Fruit fly (Drosophila melanogaster) whole organism, embryonic: ENCODE data around the gene dpr14.

ENCODE experiments used
- Ada2b ChIP-seq: fragments of 200-800 bp; sonication (Bioruptor generic); IDR thresholded peaks from 2 replicates; pipeline ENCODE4 v1.3.6; 2022; ENCODE audit warnings: missing biosample characterization, missing genetic modification characterization
- CG12391 ChIP-seq: fragments of 200-800 bp; sonication (Bioruptor generic); optimal IDR thresholded peaks from 3 replicates; lab custom pipeline; 2018; ENCODE audit warnings: missing biosample characterization, mild to moderate bottlenecking, missing genetic modification characterization, moderate library complexity
- CG1792 ChIP-seq: fragments of 200-800 bp; sonication (Bioruptor generic); optimal IDR thresholded peaks from 2 replicates; lab custom pipeline; 2016; ENCODE audit warnings: missing biosample characterization, missing genetic modification characterization
- CG4360 ChIP-seq: fragments of 200-800 bp; sonication (Bioruptor generic); IDR thresholded peaks from 2 replicates; pipeline ENCODE4 v1.3.6; 2022; ENCODE audit warnings: missing biosample characterization, missing genetic modification characterization
- CG8765 ChIP-seq: fragments of 200-800 bp; sonication (Bioruptor generic); IDR thresholded peaks from 2 replicates; pipeline ENCODE4 v1.3.6; 2022; ENCODE audit warnings: missing biosample characterization, missing genetic modification characterization
- CG9215 ChIP-seq: fragments of 200-800 bp; sonication (Bioruptor generic); IDR thresholded peaks from 2 replicates; pipeline ENCODE4 v1.3.6; 2022; ENCODE audit warnings: missing biosample characterization, missing genetic modification characterization
- Vsx1 ChIP-seq: fragments of 200-800 bp; sonication (Bioruptor generic); optimal IDR thresholded peaks from 2 replicates; lab custom pipeline; 2017; ENCODE audit warnings: missing biosample characterization, mild to moderate bottlenecking, missing genetic modification characterization, missing genetic modification reagents
- eve ChIP-seq, 2 experiments: fragments of >200 bp; optimal IDR thresholded peaks; 2 replicates each; lab custom pipeline; 2017; ENCODE audit warnings: missing biosample characterization in 2 of 2, missing genetic modification characterization in 2 of 2
- mirr ChIP-seq: fragments of 200-800 bp; sonication (Bioruptor generic); optimal IDR thresholded peaks from 3 replicates; lab custom pipeline; 2018; ENCODE audit warnings: missing biosample characterization, mild to moderate bottlenecking, missing genetic modification characterization
- pan ChIP-seq, 4 experiments: fragments of >200 bp in 3 of 4; fragments of 200-800 bp in 1 of 4; sonication (Bioruptor generic) in 1 of 4; optimal IDR thresholded peaks in 3 of 4; IDR thresholded peaks in 1 of 4; 2 replicates each; pipeline versions ENCODE4 v1.3.6 to Lab custom; 2017 to 2022; ENCODE audit warnings: missing biosample characterization in 2 of 4, missing genetic modification characterization in 2 of 4, mixed read lengths in 1 of 4
- sisA ChIP-seq: fragments of 200-800 bp; sonication (Bioruptor generic); IDR thresholded peaks from 2 replicates; pipeline ENCODE4 v1.3.6; 2022; ENCODE audit warnings: missing biosample characterization, missing genetic modification characterization
- tgo ChIP-seq: fragments of 200-800 bp; sonication (Bioruptor generic); IDR thresholded peaks from 3 replicates; pipeline ENCODE4 v1.3.6; 2022; ENCODE audit warnings: missing biosample characterization, missing genetic modification characterization

dm6 chrX:7909482-7909881, 1.4 kb upstream of the dpr14 start:
- TF ChIP-seq CG8765 (GFP tag; lab: Robert Waterston, UW) (no peak), CG9215 (GFP tag; lab: Robert Waterston, UW) (no peak), mirr (GFP tag; lab: Kevin White, UChicago) (no peak), tgo (GFP tag; lab: Robert Waterston, UW) (no peak), eve (GFP tag; optimal IDR thresholded peaks at IDR 0.05; lab: Kevin White, UChicago) (no peak), Vsx1 (GFP tag; lab: Kevin White, UChicago) (no peak), CG4360 (GFP tag; lab: Robert Waterston, UW) (no peak), CG1792 (no peak), pan (optimal IDR thresholded peaks at IDR 0.05; lab: Kevin White, UChicago) (no peak), pan (GFP tag; optimal IDR thresholded peaks at IDR 0.05 in 1 of 2, IDR thresholded peaks at IDR 0.05 in 1 of 2) (peak in 1 of 2 experiments; percentile 37), sisA (GFP tag; lab: Robert Waterston, UW) (peak; percentile 17; the same call in 1 of the 2 replicates), Ada2b (GFP tag; lab: Robert Waterston, UW) (peak; percentile 51; the same call in 1 of the 2 replicates), CG12391 (no peak)
